Worm (Caenorhabditis elegans) whole organism, L1 larva: ENCODE results near the gene twk-43.
A peak's percentile ranks its signal among the peaks of the same experiment; 100 is the strongest.

Experiments
- C34B4.2 ChIP-seq: sonication (generic microtip); optimal IDR thresholded peaks from 2 replicates; lab custom pipeline; 2017; ENCODE audit warnings: mild to moderate bottlenecking, missing genetic modification characterization, missing compliant biosample characterization
- Y116A8C.19 ChIP-seq: sonication (generic microtip); optimal IDR thresholded peaks from 2 replicates; lab custom pipeline; 2016; ENCODE audit warnings: missing compliant biosample characterization, missing genetic modification characterization, borderline replicate concordance
- alr-1 ChIP-seq: fragments of 200-800 bp; sonication (Bioruptor generic); optimal IDR thresholded peaks from 2 replicates; lab custom pipeline; 2018; ENCODE audit warnings: borderline replicate concordance, mild to moderate bottlenecking, missing genetic modification characterization, missing compliant biosample characterization
- blmp-1 ChIP-seq: fragments of 150-350 bp; optimal IDR thresholded peaks from 2 replicates; lab custom pipeline; 2014; ENCODE audit warnings: missing biosample characterization, missing genetic modification characterization
- ceh-63 ChIP-seq: fragments of 200-800 bp; sonication (Bioruptor generic); optimal IDR thresholded peaks from 2 replicates; lab custom pipeline; 2018; ENCODE audit warnings: mild to moderate bottlenecking, missing genetic modification characterization, missing compliant biosample characterization
- ceh-82 ChIP-seq, 3 experiments: fragments of 150-350 bp in 1 of 3; sonication (generic microtip) in 2 of 3; optimal IDR thresholded peaks; 2 replicates each; lab custom pipeline; 2014 to 2017; ENCODE audit warnings: missing biosample characterization in 3 of 3, missing genetic modification characterization in 3 of 3
- dsc-1 ChIP-seq: sonication (generic microtip); optimal IDR thresholded peaks from 2 replicates; lab custom pipeline; 2016; ENCODE audit warnings: mild to moderate bottlenecking, missing genetic modification characterization, missing compliant biosample characterization
- efl-1 ChIP-seq, 4 experiments: fragments of 150-350 bp; optimal IDR thresholded peaks in 3 of 4; peaks in 1 of 4; 1 replicate in 1 of 4; 2 replicates in 3 of 4; lab custom pipeline; 2014; ENCODE audit warnings: missing biosample characterization in 2 of 4, missing genetic modification characterization in 2 of 4, missing genetic modification reagents in 2 of 4
- efl-3 ChIP-seq: fragments of 200-800 bp; sonication (Bioruptor generic); optimal IDR thresholded peaks from 2 replicates; lab custom pipeline; 2018; ENCODE audit warnings: mild to moderate bottlenecking, missing genetic modification characterization, missing compliant biosample characterization
- egl-27 ChIP-seq, 2 experiments: fragments of 150-350 bp in 1 of 2; sonication (generic microtip); optimal IDR thresholded peaks; 3 replicates each; lab custom pipeline; 2017 to 2018; ENCODE audit warnings: missing biosample characterization in 2 of 2, missing genetic modification characterization in 2 of 2, missing genetic modification reagents in 2 of 2
- elt-2 ChIP-seq: sonication (generic microtip); optimal IDR thresholded peaks from 2 replicates; lab custom pipeline; 2016; ENCODE audit warnings: missing genetic modification characterization, mild to moderate bottlenecking, inconsistent platforms, missing compliant biosample characterization, missing genetic modification reagents
- fkh-10 ChIP-seq: sonication (generic microtip); optimal IDR thresholded peaks from 2 replicates; lab custom pipeline; 2017; ENCODE audit warnings: missing biosample characterization, missing genetic modification reagents, missing genetic modification characterization
- fkh-4 ChIP-seq: sonication (generic microtip); optimal IDR thresholded peaks from 2 replicates; lab custom pipeline; 2016; ENCODE audit warnings: missing compliant biosample characterization, missing genetic modification characterization, borderline replicate concordance
- fkh-8 ChIP-seq: sonication (generic microtip); optimal IDR thresholded peaks from 2 replicates; lab custom pipeline; 2016; ENCODE audit warnings: mild to moderate bottlenecking, missing genetic modification characterization, missing compliant biosample characterization
- grh-1 ChIP-seq: fragments of 200-800 bp; sonication (Bioruptor generic); IDR thresholded peaks from 2 replicates; pipeline ENCODE4 v1.3.6; 2022; ENCODE audit warnings: missing genetic modification reagents, missing genetic modification characterization, missing compliant biosample characterization
- hlh-4 ChIP-seq: sonication (generic microtip); optimal IDR thresholded peaks from 2 replicates; lab custom pipeline; 2016; ENCODE audit warnings: mild to moderate bottlenecking, missing genetic modification characterization, missing compliant biosample characterization
- hpl-2 ChIP-seq: fragments of 150-350 bp; optimal IDR thresholded peaks from 2 replicates; lab custom pipeline; 2014; ENCODE audit warnings: missing biosample characterization, missing genetic modification reagents, missing genetic modification characterization
- irx-1 ChIP-seq: sonication (generic microtip); optimal IDR thresholded peaks from 2 replicates; lab custom pipeline; 2016; ENCODE audit warnings: missing genetic modification characterization, missing compliant biosample characterization
- lin-14 ChIP-seq: fragments of 200-800 bp; sonication (Bioruptor generic); optimal IDR thresholded peaks from 2 replicates; lab custom pipeline; 2018; ENCODE audit warnings: mild to moderate bottlenecking, missing genetic modification characterization, moderate library complexity, missing compliant biosample characterization
- lin-35 ChIP-seq, 2 experiments: fragments of 150-350 bp; optimal IDR thresholded peaks; 2 replicates each; lab custom pipeline; 2014; ENCODE audit warnings: missing biosample characterization in 2 of 2, missing genetic modification characterization in 2 of 2, missing genetic modification reagents in 2 of 2
- lin-39 ChIP-seq: fragments of 150-350 bp; optimal IDR thresholded peaks from 2 replicates; lab custom pipeline; 2014; ENCODE audit warnings: missing biosample characterization, missing genetic modification reagents, missing genetic modification characterization
- lsy-2 ChIP-seq, 2 experiments: fragments of 150-350 bp; optimal IDR thresholded peaks; 2 replicates each; lab custom pipeline; 2014; ENCODE audit warnings: missing biosample characterization in 2 of 2, missing genetic modification characterization in 2 of 2
- mef-2 ChIP-seq: fragments of 150-350 bp; optimal IDR thresholded peaks from 2 replicates; lab custom pipeline; 2014; ENCODE audit warnings: missing biosample characterization, missing genetic modification characterization
- mep-1 ChIP-seq: fragments of 150-350 bp; optimal IDR thresholded peaks from 2 replicates; lab custom pipeline; 2014; ENCODE audit warnings: missing biosample characterization, missing genetic modification characterization
- nhr-11 ChIP-seq: fragments of 150-350 bp; optimal IDR thresholded peaks from 2 replicates; lab custom pipeline; 2014; ENCODE audit warnings: missing biosample characterization, missing genetic modification characterization
- nhr-12 ChIP-seq: sonication (generic microtip); optimal IDR thresholded peaks from 2 replicates; lab custom pipeline; 2017; ENCODE audit warnings: missing biosample characterization, missing genetic modification characterization
- nhr-19 ChIP-seq: fragments of 200-800 bp; sonication (Bioruptor generic); conservative IDR thresholded peaks from 2 replicates; pipeline ENCODE4 v1.3.6; 2022; ENCODE audit warnings: missing genetic modification characterization, missing compliant biosample characterization
- nhr-237 ChIP-seq: fragments of 150-350 bp; optimal IDR thresholded peaks from 2 replicates; lab custom pipeline; 2014; ENCODE audit warnings: missing biosample characterization, missing genetic modification characterization
- nhr-28 ChIP-seq: fragments of 150-350 bp; optimal IDR thresholded peaks from 2 replicates; lab custom pipeline; 2014; ENCODE audit warnings: missing biosample characterization, missing genetic modification characterization
- nhr-47 ChIP-seq: sonication (generic microtip); optimal IDR thresholded peaks from 2 replicates; lab custom pipeline; 2016; ENCODE audit warnings: mild to moderate bottlenecking, missing genetic modification characterization, moderate library complexity, missing compliant biosample characterization
- nhr-71 ChIP-seq: sonication (generic microtip); optimal IDR thresholded peaks from 2 replicates; lab custom pipeline; 2016; ENCODE audit warnings: mild to moderate bottlenecking, missing genetic modification characterization, moderate library complexity, missing compliant biosample characterization
- nhr-76 ChIP-seq: sonication (generic microtip); optimal IDR thresholded peaks from 2 replicates; lab custom pipeline; 2017; ENCODE audit warnings: missing biosample characterization, missing genetic modification characterization
- nhr-77 ChIP-seq: fragments of 150-350 bp; optimal IDR thresholded peaks from 2 replicates; lab custom pipeline; 2014; ENCODE audit warnings: missing biosample characterization, missing genetic modification characterization
- nhr-84 ChIP-seq: sonication (generic microtip); optimal IDR thresholded peaks from 2 replicates; lab custom pipeline; 2017; ENCODE audit warnings: missing biosample characterization, missing genetic modification characterization
- nhr-85 ChIP-seq: sonication (generic microtip); peaks from one replicate; lab custom pipeline; 2016; ENCODE audit warnings: missing genetic modification characterization, inconsistent platforms, missing compliant biosample characterization
- pag-3 ChIP-seq: sonication (generic microtip); optimal IDR thresholded peaks from 2 replicates; lab custom pipeline; 2017; ENCODE audit warnings: missing genetic modification characterization, mild to moderate bottlenecking, missing compliant biosample characterization, antibody characterized with exemption, borderline replicate concordance; ENCODE audit not compliant: insufficient read depth
- pax-3 ChIP-seq: fragments of 200-800 bp; sonication (Bioruptor generic); optimal IDR thresholded peaks from 2 replicates; lab custom pipeline; 2018; ENCODE audit warnings: mild to moderate bottlenecking, missing genetic modification characterization, moderate library complexity, missing compliant biosample characterization
- rnt-1 ChIP-seq: sonication (generic microtip); optimal IDR thresholded peaks from 2 replicates; lab custom pipeline; 2016; ENCODE audit warnings: mild to moderate bottlenecking, missing genetic modification characterization, moderate library complexity, missing compliant biosample characterization
- skn-1 ChIP-seq: fragments of 150-350 bp; optimal IDR thresholded peaks from 2 replicates; lab custom pipeline; 2014; ENCODE audit warnings: missing biosample characterization, missing genetic modification characterization
- sox-4 ChIP-seq: sonication (generic microtip); optimal IDR thresholded peaks from 2 replicates; lab custom pipeline; 2016; ENCODE audit warnings: missing genetic modification characterization, missing compliant biosample characterization
- swsn-7 ChIP-seq: sonication (generic microtip); optimal IDR thresholded peaks from 2 replicates; lab custom pipeline; 2016; ENCODE audit warnings: missing genetic modification characterization, missing compliant biosample characterization
- tlp-1 ChIP-seq: fragments of 150-350 bp; optimal IDR thresholded peaks from 2 replicates; lab custom pipeline; 2014; ENCODE audit warnings: missing biosample characterization, missing genetic modification characterization
- unc-130 ChIP-seq: fragments of 150-350 bp; optimal IDR thresholded peaks from 2 replicates; lab custom pipeline; 2017; ENCODE audit warnings: missing biosample characterization, missing genetic modification characterization, inconsistent platforms
- unc-62 ChIP-seq: fragments of 150-350 bp; optimal IDR thresholded peaks from 2 replicates; lab custom pipeline; 2014; ENCODE audit warnings: missing biosample characterization, missing genetic modification reagents, missing genetic modification characterization
- unc-86 ChIP-seq: sonication (generic microtip); optimal IDR thresholded peaks from 2 replicates; lab custom pipeline; 2016; ENCODE audit warnings: missing genetic modification characterization, missing compliant biosample characterization
- xbp-1 ChIP-seq: sonication (generic microtip); optimal IDR thresholded peaks from 2 replicates; lab custom pipeline; 2016; ENCODE audit warnings: missing genetic modification characterization, missing compliant biosample characterization
- zag-1 ChIP-seq: fragments of 150-350 bp; optimal IDR thresholded peaks from 2 replicates; lab custom pipeline; 2014; ENCODE audit warnings: missing biosample characterization, missing genetic modification characterization
- ztf-11 ChIP-seq, 2 experiments: sonication (generic microtip); optimal IDR thresholded peaks; 2 replicates each; lab custom pipeline; 2016 to 2017; ENCODE audit warnings: missing genetic modification characterization in 2 of 2, missing biosample characterization in 1 of 2, missing compliant biosample characterization in 1 of 2

The twk-43 gene

ce11 chrV:13369663-13370062, 23.6 kb downstream of the twk-43 start:
- no peak for TF ChIP-seq mep-1 (tag; lab: Kevin White, UChicago)
- no peak for TF ChIP-seq efl-1 (optimal IDR thresholded peaks at IDR 0.05; lab: Kevin White, UChicago)
- peak in 1 of 2 experiments; percentile 93 for TF ChIP-seq efl-1 (GFP tag; optimal IDR thresholded peaks at IDR 0.05 in 1 of 2; lab: Kevin White, UChicago)
- TF ChIP-seq nhr-12 (tag; lab: Kevin White, UChicago), result no peak
- TF ChIP-seq blmp-1 (tag; lab: Kevin White, UChicago), result no peak
- no peak for TF ChIP-seq fkh-8 (tag; lab: Kevin White, UChicago)
- no peak for TF ChIP-seq ztf-11 (tag; optimal IDR thresholded peaks at IDR 0.05; lab: Kevin White, UChicago)
- no peak for TF ChIP-seq C34B4.2 (tag; lab: Kevin White, UChicago)
- TF ChIP-seq lin-39 (tag; lab: Kevin White, UChicago), result no peak
- TF ChIP-seq nhr-84 (tag; lab: Kevin White, UChicago), result no peak
- no peak for TF ChIP-seq egl-27 (tag; optimal IDR thresholded peaks at IDR 0.05; lab: Kevin White, UChicago)
- no peak for TF ChIP-seq sox-4 (tag; lab: Kevin White, UChicago)
- TF ChIP-seq elt-2, result peak; percentile 81
- no peak for TF ChIP-seq unc-62 (GFP tag; lab: Kevin White, UChicago)
- no peak for TF ChIP-seq nhr-11 (tag; lab: Kevin White, UChicago)
- TF ChIP-seq nhr-19, result no peak
- TF ChIP-seq fkh-4 (tag; lab: Kevin White, UChicago), result no peak
- no peak for TF ChIP-seq nhr-76 (tag; lab: Kevin White, UChicago)
- TF ChIP-seq ceh-82 (tag; optimal IDR thresholded peaks at IDR 0.05; lab: Kevin White, UChicago), result no peak
- peak in 1 of 2 experiments; percentile 0 for TF ChIP-seq lin-35 (GFP tag; optimal IDR thresholded peaks at IDR 0.05; lab: Kevin White, UChicago)
- no peak for TF ChIP-seq hlh-4
- TF ChIP-seq nhr-28 (tag; lab: Kevin White, UChicago), result no peak
- TF ChIP-seq tlp-1 (tag; lab: Kevin White, UChicago), result no peak
- peak; percentile 16; the same call in 1 of the 2 replicates for TF ChIP-seq grh-1 (GFP tag; lab: Robert Waterston, UW)
- TF ChIP-seq Y116A8C.19 (tag; lab: Kevin White, UChicago), result no peak
- TF ChIP-seq nhr-237, result no peak

ce11 chrV:13370265-13370664, 24.2 kb downstream of the twk-43 start:
- no peak for TF ChIP-seq nhr-71
- TF ChIP-seq pag-3 (tag; lab: Kevin White, UChicago), result no peak
- peak; percentile 63 for TF ChIP-seq blmp-1 (tag; lab: Kevin White, UChicago)
- no peak for TF ChIP-seq zag-1
- no peak for TF ChIP-seq efl-3 (GFP tag; lab: Kevin White, UChicago)
- peak; percentile 23 for TF ChIP-seq nhr-85 (tag; lab: Kevin White, UChicago)
- TF ChIP-seq irx-1 (tag; lab: Kevin White, UChicago), result no peak

- TF ChIP-seq nhr-77 (peak; percentile 42), egl-27 (tag; optimal IDR thresholded peaks at IDR 0.05; lab: Kevin White, UChicago) (peak; percentile 19 to 38), ceh-63 (no peak), ztf-11 (tag; optimal IDR thresholded peaks at IDR 0.05; lab: Kevin White, UChicago) (no peak), skn-1 (tag; lab: Kevin White, UChicago) (peak; percentile 5), xbp-1 (tag; lab: Kevin White, UChicago) (peak; percentile 22), swsn-7 (tag; lab: Kevin White, UChicago) (peak; percentile 63), alr-1 (no peak), unc-130 (peak; percentile 59), hpl-2 (peak; percentile 10), lsy-2 (tag; optimal IDR thresholded peaks at IDR 0.05; lab: Kevin White, UChicago) (peak; percentile 63 to 75), nhr-47 (tag; lab: Kevin White, UChicago) (peak; percentile 60), C34B4.2 (tag; lab: Kevin White, UChicago) (no peak), nhr-237 (peak; percentile 59), lin-14 (GFP tag; lab: Kevin White, UChicago) (peak; percentile 96), dsc-1 (tag; lab: Kevin White, UChicago) (no peak), fkh-10 (no peak), unc-86 (tag; lab: Kevin White, UChicago) (no peak), pax-3 (no peak), pag-3 (tag; lab: Kevin White, UChicago) (no peak), mef-2 (tag; lab: Kevin White, UChicago) (no peak), nhr-19 (peak; percentile 63), rnt-1 (tag; lab: Kevin White, UChicago) (peak; percentile 38), lin-35 (GFP tag; optimal IDR thresholded peaks at IDR 0.05; lab: Kevin White, UChicago) (peak; percentile 21 to 69)
Measured at ce11 chrV:13371336-13371735, 25.3 kb downstream of the twk-43 start.
